Fruit fly (Drosophila melanogaster): ENCODE measurements around the gene CG15431.

The CG15431 gene

DNA sequence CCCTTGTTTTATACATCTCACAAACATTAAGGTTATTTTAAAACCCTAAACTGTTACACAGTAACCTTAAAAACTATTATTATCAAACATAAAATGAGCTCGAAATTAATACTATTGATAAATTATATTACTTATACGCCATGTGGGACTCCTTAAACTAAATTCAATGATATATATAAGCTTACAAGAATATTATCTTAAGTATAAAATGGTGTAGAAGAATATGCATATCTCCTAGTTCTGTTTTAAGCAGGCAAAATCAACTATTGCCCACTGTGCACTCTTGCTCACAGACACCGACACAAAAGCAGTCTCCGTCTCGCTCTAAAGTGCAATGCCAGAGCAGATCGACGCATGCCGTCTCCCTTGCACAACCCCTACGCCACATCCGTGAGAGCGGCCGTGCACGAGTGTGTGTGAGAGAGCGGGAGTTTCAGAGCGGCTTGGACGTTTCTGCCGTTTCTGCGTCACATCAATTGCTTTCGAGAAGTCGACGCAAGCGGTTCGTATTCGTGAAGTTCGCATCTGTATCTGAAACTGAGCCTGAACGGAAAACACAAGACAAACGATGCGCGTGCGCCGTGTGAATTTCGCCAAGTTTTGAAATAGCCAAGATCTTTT lies 69.5 kb downstream of the CG15431 start (continued):
- peak; percentile 4 for TF ChIP-seq fkh (GFP tag; optimal IDR thresholded peaks at IDR 0.05)
- TF ChIP-seq Eip78C (GFP tag), result peak; percentile 94
- peak; percentile 58 for TF ChIP-seq pdm3 (GFP tag; optimal IDR thresholded peaks at IDR 0.05)
- TF ChIP-seq Hr38 (GFP tag; optimal IDR thresholded peaks at IDR 0.05), result no peak
- peak; percentile 42 for TF ChIP-seq Sox15 (GFP tag; optimal IDR thresholded peaks at IDR 0.05)
- peak; percentile 19; the same call in 1 of the 2 replicates for TF ChIP-seq CG11294 (GFP tag; IDR thresholded peaks at IDR 0.05)
- TF ChIP-seq Ets96B (tag; optimal IDR thresholded peaks at IDR 0.05), result peak; percentile 38
- TF ChIP-seq Met (GFP tag; optimal IDR thresholded peaks at IDR 0.05), result peak; percentile 73
- peak; percentile 35 for TF ChIP-seq CG10631 (GFP tag; optimal IDR thresholded peaks at IDR 0.05)
- peak; percentile 39 for TF ChIP-seq CG6808 (GFP tag; optimal IDR thresholded peaks at IDR 0.05)
- peak in 1 of 2 experiments; percentile 45 for TF ChIP-seq salr (GFP tag; optimal IDR thresholded peaks at IDR 0.05)
- peak; percentile 2 for TF ChIP-seq CG4318 (GFP tag; optimal IDR thresholded peaks at IDR 0.05)
- TF ChIP-seq Eip93F (GFP tag; optimal IDR thresholded peaks at IDR 0.05), result peak; percentile 35
- peak; percentile 31 for TF ChIP-seq vri (GFP tag; optimal IDR thresholded peaks at IDR 0.05)
- peak; percentile 4 for TF ChIP-seq spab (GFP tag; optimal IDR thresholded peaks at IDR 0.05)
- peak; percentile 51 to 56 for TF ChIP-seq ss (GFP tag; optimal IDR thresholded peaks at IDR 0.05)
- TF ChIP-seq net (GFP tag; optimal IDR thresholded peaks at IDR 0.05), result peak; percentile 66
- peak; percentile 11 for TF ChIP-seq CG8319 (GFP tag; optimal IDR thresholded peaks at IDR 0.05)
- peak; percentile 65 for TF ChIP-seq CG6792 (GFP tag; optimal IDR thresholded peaks at IDR 0.05)
- peak; percentile 11 for TF ChIP-seq fd85E (GFP tag; optimal IDR thresholded peaks at IDR 0.05)
- TF ChIP-seq Blimp-1 (GFP tag; optimal IDR thresholded peaks at IDR 0.05), result peak; percentile 36
- TF ChIP-seq Lpt (GFP tag; optimal IDR thresholded peaks at IDR 0.05), result peak; percentile 61
- peak; percentile 46 for TF ChIP-seq CG11902 (GFP tag; optimal IDR thresholded peaks at IDR 0.05)
- peak; percentile 87 for TF ChIP-seq svp (GFP tag)
- TF ChIP-seq Smox (GFP tag; optimal IDR thresholded peaks at IDR 0.05), result peak; percentile 67
- TF ChIP-seq CG7368 (GFP tag; optimal IDR thresholded peaks at IDR 0.05), result peak; percentile 10
- peak; percentile 67 for TF ChIP-seq CG6276 (GFP tag; optimal IDR thresholded peaks at IDR 0.05)
- TF ChIP-seq Ets21C (GFP tag; optimal IDR thresholded peaks at IDR 0.05), result peak; percentile 27
- TF ChIP-seq CG16779 (tag; optimal IDR thresholded peaks at IDR 0.05), result no peak
- TF ChIP-seq acj6 (GFP tag; optimal IDR thresholded peaks at IDR 0.05), result peak; percentile 60
- TF ChIP-seq Hr4 (GFP tag; optimal IDR thresholded peaks at IDR 0.05), result peak; percentile 59
- TF ChIP-seq dsx (GFP tag; optimal IDR thresholded peaks at IDR 0.05; ENCODE audit: poor library complexity, severe bottlenecking), result peak; percentile 41
- peak; percentile 67 for TF ChIP-seq lz (GFP tag; optimal IDR thresholded peaks at IDR 0.05)
- peak; percentile 53 for TF ChIP-seq OdsH (GFP tag; optimal IDR thresholded peaks at IDR 0.05)
- TF ChIP-seq CG6854 (GFP tag; optimal IDR thresholded peaks at IDR 0.05), result peak; percentile 71
- TF ChIP-seq CG3919 (GFP tag; optimal IDR thresholded peaks at IDR 0.05), result peak; percentile 60
- peak; percentile 23 for TF ChIP-seq cyc (GFP tag; optimal IDR thresholded peaks at IDR 0.05)
- peak; percentile 77 for TF ChIP-seq CG34406 (GFP tag; optimal IDR thresholded peaks at IDR 0.05)
- peak; percentile 80 for TF ChIP-seq CG8119 (GFP tag; IDR thresholded peaks at IDR 0.05)
- peak; percentile 55 for TF ChIP-seq CG6163 (GFP tag; IDR thresholded peaks at IDR 0.05)
- peak; percentile 76 for TF ChIP-seq Sox14 (GFP tag; optimal IDR thresholded peaks at IDR 0.05)

DNA sequence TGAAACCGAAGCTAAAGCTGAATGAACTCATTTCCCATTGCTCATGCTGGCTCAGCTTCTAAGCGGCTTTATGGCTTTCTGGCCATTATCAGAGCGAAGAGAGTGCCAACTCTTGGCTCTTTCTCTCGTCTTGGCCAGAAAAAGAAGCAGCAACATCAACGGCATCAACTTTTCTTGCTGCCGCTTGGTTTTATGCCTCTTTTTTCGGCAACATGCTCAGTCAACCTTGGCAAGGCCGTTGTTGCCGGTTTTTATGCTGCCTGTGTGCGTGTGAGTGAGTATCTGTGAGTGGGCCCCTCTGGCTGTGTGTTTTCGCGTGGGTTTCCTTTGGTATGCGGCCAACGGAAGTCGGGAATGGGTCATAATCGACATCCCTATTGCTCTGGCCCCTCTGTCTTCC lies 70.5 kb downstream of the CG15431 start:
- TF ChIP-seq Ets96B (tag; optimal IDR thresholded peaks at IDR 0.05) (no peak), ss (GFP tag; optimal IDR thresholded peaks at IDR 0.05) (peak in 1 of 2 experiments; percentile 34), esn (GFP tag; optimal IDR thresholded peaks at IDR 0.05) (no peak), Hr4 (GFP tag; optimal IDR thresholded peaks at IDR 0.05) (no peak), CG15336 (GFP tag; IDR thresholded peaks at IDR 0.05) (no peak), Ets21C (GFP tag; optimal IDR thresholded peaks at IDR 0.05) (no peak), fd59A (GFP tag; optimal IDR thresholded peaks at IDR 0.05) (no peak), Eip78C (GFP tag) (no peak), CG8119 (GFP tag; IDR thresholded peaks at IDR 0.05) (no peak), Hr39 (GFP tag; optimal IDR thresholded peaks at IDR 0.05) (peak; percentile 63), Sox15 (GFP tag; optimal IDR thresholded peaks at IDR 0.05) (no peak), CG6163 (GFP tag; IDR thresholded peaks at IDR 0.05) (no peak)

Measured in whole organism, prepupa.